Worm (Caenorhabditis elegans) whole organism, midembryonic: ENCODE data around the gene K02E11.3.

Experiments used
- cog-1 ChIP-seq: sonication (generic microtip); optimal IDR thresholded peaks from 2 replicates; lab custom pipeline; 2016; ENCODE audit warnings: missing genetic modification characterization, missing compliant biosample characterization
- flt-1 ChIP-seq: fragments of 200-800 bp; sonication (Bioruptor generic); IDR thresholded peaks from 2 replicates; pipeline ENCODE4 v1.3.6; 2022; ENCODE audit warnings: missing genetic modification characterization, missing compliant biosample characterization
- klf-2 ChIP-seq: fragments of 200-800 bp; sonication (Bioruptor generic); conservative IDR thresholded peaks from 2 replicates; pipeline ENCODE4 v1.3.6; 2022; ENCODE audit warnings: missing genetic modification reagents, missing genetic modification characterization, missing compliant biosample characterization
- ref-1 ChIP-seq: fragments of 200-800 bp; sonication (Bioruptor generic); conservative IDR thresholded peaks from 2 replicates; pipeline ENCODE4 v1.3.6; 2022; ENCODE audit warnings: missing genetic modification reagents, missing genetic modification characterization, missing compliant biosample characterization
- tab-1 ChIP-seq: fragments of 200-800 bp; sonication (Bioruptor generic); IDR thresholded peaks from 2 replicates; pipeline ENCODE4 v1.3.6; 2022; ENCODE audit warnings: missing genetic modification characterization, missing compliant biosample characterization
- ztf-29 ChIP-seq: fragments of 200-800 bp; sonication (Bioruptor generic); IDR thresholded peaks from 2 replicates; pipeline ENCODE4 v1.3.6; 2022; ENCODE audit warnings: missing genetic modification reagents, missing genetic modification characterization, missing compliant biosample characterization

- TF ChIP-seq cog-1 = no peak
- no peak for TF ChIP-seq ref-1 (GFP tag; lab: Robert Waterston, UW)
- no peak for TF ChIP-seq klf-2 (GFP tag; lab: Robert Waterston, UW)
- TF ChIP-seq flt-1 = no peak
- TF ChIP-seq ztf-29 = no peak
- TF ChIP-seq tab-1 (GFP tag; lab: Robert Waterston, UW) = no peak
Measured at ce11 chrV:14283241-14283640, 36.6 kb upstream of the K02E11.3 start, which contains the start of gene F40G12.10.
